Fruit fly (Drosophila melanogaster) whole organism, embryonic: ENCODE data around the gene CG3078.

Experiments used
- Abd-B ChIP-seq: fragments of 200-800 bp; sonication (Bioruptor generic); optimal IDR thresholded peaks from 2 replicates; lab custom pipeline; 2018; ENCODE audit warnings: missing biosample characterization, mild to moderate bottlenecking, missing genetic modification characterization, moderate library complexity
- Ada2b ChIP-seq: fragments of 200-800 bp; sonication (Bioruptor generic); IDR thresholded peaks from 2 replicates; pipeline ENCODE4 v1.3.6; 2022; ENCODE audit warnings: missing biosample characterization, missing genetic modification characterization
- B-H1 ChIP-seq: fragments of 200-800 bp; sonication (Bioruptor generic); IDR thresholded peaks from 3 replicates; pipeline ENCODE4 v1.3.6; 2022; ENCODE audit warnings: missing biosample characterization, missing genetic modification characterization
- CG10366 ChIP-seq: fragments of 200-800 bp; sonication (Bioruptor generic); IDR thresholded peaks from 2 replicates; pipeline ENCODE4 v1.3.6; 2022; ENCODE audit warnings: missing biosample characterization, missing genetic modification characterization
- CG10654 ChIP-seq: fragments of 200-800 bp; sonication (Bioruptor generic); optimal IDR thresholded peaks from 2 replicates; lab custom pipeline; 2016; ENCODE audit warnings: missing biosample characterization, missing genetic modification characterization
- CG11398 ChIP-seq: fragments of 200-800 bp; sonication (Bioruptor generic); optimal IDR thresholded peaks from 2 replicates; lab custom pipeline; 2016; ENCODE audit warnings: missing biosample characterization, missing genetic modification characterization
- CG13424 ChIP-seq: fragments of 200-800 bp; sonication (Bioruptor generic); optimal IDR thresholded peaks from 2 replicates; lab custom pipeline; 2019; ENCODE audit warnings: missing biosample characterization, mild to moderate bottlenecking, missing genetic modification characterization, moderate library complexity
- CG15073 ChIP-seq: fragments of 200-800 bp; sonication (Bioruptor generic); optimal IDR thresholded peaks from 2 replicates; lab custom pipeline; 2016; ENCODE audit warnings: missing biosample characterization, missing genetic modification characterization
- CG16815 ChIP-seq: fragments of 200-800 bp; sonication (Bioruptor generic); optimal IDR thresholded peaks from 3 replicates; lab custom pipeline; 2017; ENCODE audit warnings: missing biosample characterization, mild to moderate bottlenecking, missing genetic modification characterization
- CG42726 ChIP-seq: fragments of 200-800 bp; sonication (Bioruptor generic); IDR thresholded peaks from 2 replicates; pipeline ENCODE4 v1.3.6; 2022; ENCODE audit warnings: missing biosample characterization, missing genetic modification characterization; ENCODE audit not compliant: partially characterized antibody
- CG4404 ChIP-seq: fragments of 200-800 bp; sonication (Bioruptor generic); IDR thresholded peaks from 2 replicates; pipeline ENCODE4 v1.3.6; 2022; ENCODE audit warnings: missing biosample characterization, missing genetic modification characterization
- CG4617 ChIP-seq: fragments of 200-800 bp; sonication (Bioruptor generic); optimal IDR thresholded peaks from 3 replicates; lab custom pipeline; 2016; ENCODE audit warnings: missing biosample characterization, missing genetic modification characterization, borderline replicate concordance
- CG5180 ChIP-seq: fragments of 200-800 bp; sonication (Bioruptor generic); optimal IDR thresholded peaks from 3 replicates; lab custom pipeline; 2017; ENCODE audit warnings: missing biosample characterization, missing genetic modification characterization, mild to moderate bottlenecking, moderate library complexity, missing genetic modification reagents
- CG5245 ChIP-seq: fragments of 200-800 bp; sonication (Bioruptor generic); optimal IDR thresholded peaks from 3 replicates; lab custom pipeline; 2016; ENCODE audit warnings: missing biosample characterization, missing genetic modification characterization
- CG6683 ChIP-seq: fragments of 200-800 bp; sonication (Bioruptor generic); optimal IDR thresholded peaks from 2 replicates; lab custom pipeline; 2017; ENCODE audit warnings: missing biosample characterization, mild to moderate bottlenecking, missing genetic modification characterization, missing genetic modification reagents
- CG7357 ChIP-seq: fragments of 200-800 bp; sonication (Bioruptor generic); IDR thresholded peaks from 3 replicates; pipeline ENCODE4 v1.3.6; 2022; ENCODE audit warnings: missing biosample characterization, missing genetic modification characterization
- CG7372 ChIP-seq: fragments of 200-800 bp; sonication (Bioruptor generic); IDR thresholded peaks from 2 replicates; pipeline ENCODE4 v1.3.6; 2022; ENCODE audit warnings: missing biosample characterization, missing genetic modification characterization
- CG8359 ChIP-seq: fragments of 200-800 bp; sonication (Bioruptor generic); optimal IDR thresholded peaks from 2 replicates; lab custom pipeline; 2017; ENCODE audit warnings: missing biosample characterization, mild to moderate bottlenecking, missing genetic modification characterization, borderline replicate concordance
- CG9876 ChIP-seq: fragments of 200-800 bp; sonication (Bioruptor generic); optimal IDR thresholded peaks from 2 replicates; lab custom pipeline; 2016; ENCODE audit warnings: missing biosample characterization, missing genetic modification characterization
- H2.0 ChIP-seq: fragments of 200-800 bp; sonication (Bioruptor generic); IDR thresholded peaks from 2 replicates; pipeline ENCODE4 v1.3.6; 2022; ENCODE audit warnings: missing biosample characterization, missing genetic modification characterization
- HLH4C ChIP-seq: fragments of 200-800 bp; sonication (Bioruptor generic); IDR thresholded peaks from 3 replicates; pipeline ENCODE4 v1.3.6; 2022; ENCODE audit warnings: missing biosample characterization, missing genetic modification characterization; ENCODE audit not compliant: partially characterized antibody
- Kr ChIP-seq: fragments of 200-800 bp; sonication (Bioruptor generic); optimal IDR thresholded peaks from 2 replicates; lab custom pipeline; 2017; ENCODE audit warnings: missing biosample characterization, mild to moderate bottlenecking, missing genetic modification characterization
- Myb ChIP-seq: fragments of 200-800 bp; sonication (Bioruptor generic); optimal IDR thresholded peaks from 2 replicates; lab custom pipeline; 2016; ENCODE audit warnings: missing biosample characterization, missing genetic modification characterization
- NC2β ChIP-seq: fragments of 200-800 bp; sonication (Bioruptor generic); optimal IDR thresholded peaks from 2 replicates; lab custom pipeline; 2016; ENCODE audit warnings: missing biosample characterization, missing genetic modification characterization
- PHDP ChIP-seq: fragments of 200-800 bp; sonication (Bioruptor generic); optimal IDR thresholded peaks from 3 replicates; lab custom pipeline; 2018; ENCODE audit warnings: missing biosample characterization, mild to moderate bottlenecking, missing genetic modification characterization, moderate library complexity
- Spps ChIP-seq: fragments of 200-800 bp; sonication (Bioruptor generic); optimal IDR thresholded peaks from 2 replicates; lab custom pipeline; 2018; ENCODE audit warnings: missing biosample characterization, mild to moderate bottlenecking, missing genetic modification characterization
- Sry-β ChIP-seq: fragments of 200-800 bp; sonication (Bioruptor generic); optimal IDR thresholded peaks from 2 replicates; lab custom pipeline; 2018; ENCODE audit warnings: missing biosample characterization, mild to moderate bottlenecking, missing genetic modification characterization, moderate library complexity
- Ssrp ChIP-seq: fragments of 200-800 bp; sonication (Bioruptor generic); optimal IDR thresholded peaks from 2 replicates; lab custom pipeline; 2018; ENCODE audit warnings: missing biosample characterization, mild to moderate bottlenecking, missing genetic modification characterization, moderate library complexity
- Trl ChIP-seq, 3 experiments: fragments of >200 bp in 2 of 3; fragments of 200-800 bp in 1 of 3; sonication (Bioruptor generic) in 1 of 3; optimal IDR thresholded peaks; 2 replicates in 1 of 3; 3 replicates in 2 of 3; lab custom pipeline; 2016 to 2017; ENCODE audit warnings: missing biosample characterization in 1 of 3, missing genetic modification characterization in 1 of 3
- abd-A ChIP-seq: fragments of 200-800 bp; sonication (Bioruptor generic); optimal IDR thresholded peaks from 3 replicates; lab custom pipeline; 2019; ENCODE audit warnings: missing biosample characterization, mild to moderate bottlenecking, missing genetic modification characterization, moderate library complexity
- aop ChIP-seq: fragments of 200-800 bp; sonication (Bioruptor generic); IDR thresholded peaks from 2 replicates; pipeline ENCODE4 v1.3.6; 2022; ENCODE audit warnings: missing biosample characterization, missing genetic modification characterization
- ase ChIP-seq: fragments of 200-800 bp; sonication (Bioruptor generic); IDR thresholded peaks from 3 replicates; pipeline ENCODE4 v1.3.6; 2022; ENCODE audit warnings: missing biosample characterization, missing genetic modification characterization
- bbx ChIP-seq: fragments of 200-800 bp; sonication (Bioruptor generic); IDR thresholded peaks from 2 replicates; pipeline ENCODE4 v1.3.6; 2022; ENCODE audit warnings: missing biosample characterization, missing genetic modification characterization; ENCODE audit not compliant: partially characterized antibody
- da ChIP-seq: fragments of 200-800 bp; sonication (Bioruptor generic); optimal IDR thresholded peaks from 2 replicates; lab custom pipeline; 2016; ENCODE audit warnings: missing biosample characterization, missing genetic modification characterization
- dati ChIP-seq: fragments of 200-800 bp; sonication (Bioruptor generic); IDR thresholded peaks from 2 replicates; pipeline ENCODE4 v1.3.6; 2022; ENCODE audit warnings: missing biosample characterization, missing genetic modification characterization
- dmrt99B ChIP-seq: fragments of 200-800 bp; sonication (Bioruptor generic); optimal IDR thresholded peaks from 2 replicates; lab custom pipeline; 2018; ENCODE audit warnings: missing biosample characterization, mild to moderate bottlenecking, missing genetic modification characterization, moderate library complexity
- emc ChIP-seq: fragments of 200-800 bp; sonication (Bioruptor generic); optimal IDR thresholded peaks from 2 replicates; lab custom pipeline; 2016; ENCODE audit warnings: missing biosample characterization, missing genetic modification characterization
- gsb ChIP-seq: fragments of 200-800 bp; sonication (Bioruptor generic); IDR thresholded peaks from 2 replicates; pipeline ENCODE4 v1.3.6; 2022; ENCODE audit warnings: missing biosample characterization, missing genetic modification characterization
- jumu ChIP-seq: fragments of 200-800 bp; sonication (Bioruptor generic); optimal IDR thresholded peaks from 3 replicates; lab custom pipeline; 2016; ENCODE audit warnings: missing biosample characterization, missing genetic modification characterization
- ken ChIP-seq: fragments of 200-800 bp; sonication (Bioruptor generic); IDR thresholded peaks from 3 replicates; pipeline ENCODE4 v1.3.6; 2022; ENCODE audit warnings: missing biosample characterization, missing genetic modification characterization
- kni ChIP-seq: fragments of 200-800 bp; sonication (Bioruptor generic); optimal IDR thresholded peaks from 3 replicates; lab custom pipeline; 2017; ENCODE audit warnings: mild to moderate bottlenecking, missing biosample characterization, missing genetic modification reagents, missing genetic modification characterization
- mirr ChIP-seq: fragments of 200-800 bp; sonication (Bioruptor generic); optimal IDR thresholded peaks from 3 replicates; lab custom pipeline; 2018; ENCODE audit warnings: missing biosample characterization, mild to moderate bottlenecking, missing genetic modification characterization
- pb ChIP-seq: fragments of 200-800 bp; sonication (Bioruptor generic); optimal IDR thresholded peaks from 3 replicates; lab custom pipeline; 2016; ENCODE audit warnings: missing biosample characterization, missing genetic modification characterization
- pros ChIP-seq: fragments of 200-800 bp; sonication (Bioruptor generic); optimal IDR thresholded peaks from 3 replicates; lab custom pipeline; 2019; ENCODE audit warnings: missing biosample characterization, mild to moderate bottlenecking, missing genetic modification characterization, moderate library complexity
- pum ChIP-seq: fragments of 200-800 bp; sonication (Bioruptor generic); optimal IDR thresholded peaks from 2 replicates; lab custom pipeline; 2016; ENCODE audit warnings: missing biosample characterization, missing genetic modification characterization
- repo ChIP-seq: fragments of 200-800 bp; sonication (Bioruptor generic); optimal IDR thresholded peaks from 2 replicates; lab custom pipeline; 2016; ENCODE audit warnings: missing biosample characterization, missing genetic modification characterization
- run ChIP-seq: fragments of 200-800 bp; sonication (Bioruptor generic); optimal IDR thresholded peaks from 3 replicates; lab custom pipeline; 2018; ENCODE audit warnings: missing biosample characterization, mild to moderate bottlenecking, missing genetic modification characterization
- sr ChIP-seq: fragments of 200-800 bp; sonication (Bioruptor generic); IDR thresholded peaks from 3 replicates; pipeline ENCODE4 v1.3.6; 2022; ENCODE audit warnings: missing biosample characterization, missing genetic modification characterization
- tna ChIP-seq: fragments of 200-800 bp; sonication (Bioruptor generic); IDR thresholded peaks from 2 replicates; pipeline ENCODE4 v1.3.6; 2022; ENCODE audit warnings: missing biosample characterization, missing genetic modification characterization; ENCODE audit not compliant: partially characterized antibody
- trem ChIP-seq: fragments of 200-800 bp; optimal IDR thresholded peaks from 3 replicates; lab custom pipeline; 2019; ENCODE audit warnings: missing biosample characterization, mild to moderate bottlenecking, missing genetic modification characterization, moderate library complexity
- vvl ChIP-seq: fragments of 200-800 bp; sonication (Bioruptor generic); IDR thresholded peaks from 2 replicates; pipeline ENCODE4 v1.3.6; 2022; ENCODE audit warnings: missing biosample characterization, missing genetic modification characterization

CG3078 gene

DNA sequence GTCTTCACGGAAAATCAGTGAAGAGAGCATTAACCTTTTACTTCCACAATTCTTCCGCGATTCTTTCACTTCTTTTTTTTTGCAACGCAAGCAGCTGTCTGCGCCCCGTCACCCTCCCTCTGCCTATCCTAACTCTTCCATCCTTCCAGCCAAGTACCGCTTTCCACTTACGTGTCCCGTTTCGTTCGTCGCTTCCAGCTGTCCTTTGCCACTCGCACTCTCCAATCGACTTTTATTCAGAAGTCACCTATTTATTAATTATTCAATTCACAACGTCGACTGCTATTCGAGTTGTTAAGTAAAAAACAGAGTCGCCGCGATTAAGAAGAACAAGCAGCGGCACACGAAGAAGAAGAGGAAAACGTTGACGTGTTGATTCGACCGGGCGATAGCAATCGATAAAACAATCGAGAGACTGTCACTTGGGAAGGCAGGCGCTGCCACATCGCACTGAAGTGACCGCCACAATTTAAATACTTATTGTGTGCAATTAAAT is 15.1 kb upstream of the CG3078 start, which contains the start of gene Grp170 (continued):
- TF ChIP-seq Ada2b (GFP tag; lab: Robert Waterston, UW) (no peak), bbx (GFP tag; lab: Robert Waterston, UW) (peak; percentile 92), emc (GFP tag; lab: Kevin White, UChicago) (no peak), Abd-B (GFP tag; lab: Kevin White, UChicago) (no peak), gsb (no peak), CG5180 (GFP tag; lab: Kevin White, UChicago) (no peak), jumu (no peak), pb (GFP tag; lab: Kevin White, UChicago) (no peak), Sry-β (GFP tag; lab: Kevin White, UChicago) (no peak), dati (GFP tag; lab: Robert Waterston, UW) (no peak), mirr (GFP tag; lab: Kevin White, UChicago) (no peak), H2.0 (GFP tag; lab: Robert Waterston, UW) (no peak), ken (GFP tag; lab: Robert Waterston, UW) (no peak), CG15073 (GFP tag; lab: Kevin White, UChicago) (no peak), CG4404 (GFP tag; lab: Robert Waterston, UW) (no peak), B-H1 (GFP tag; lab: Robert Waterston, UW) (no peak), kni (GFP tag; lab: Kevin White, UChicago) (no peak), pros (GFP tag; lab: Kevin White, UChicago) (no peak), repo (GFP tag; lab: Kevin White, UChicago) (no peak), NC2β (GFP tag; lab: Kevin White, UChicago) (no peak), Ssrp (tag; lab: Kevin White, UChicago) (no peak), CG11398 (GFP tag; lab: Kevin White, UChicago) (no peak), Myb (GFP tag; lab: Kevin White, UChicago) (peak; percentile 48), CG10654 (no peak), Trl (optimal IDR thresholded peaks at IDR 0.05; lab: Kevin White, UChicago) (no peak), Trl (GFP tag; optimal IDR thresholded peaks at IDR 0.05; lab: Kevin White, UChicago) (no peak), vvl (GFP tag; lab: Robert Waterston, UW) (no peak), CG10366 (GFP tag; lab: Robert Waterston, UW) (no peak), ase (GFP tag; lab: Robert Waterston, UW) (no peak), CG8359 (no peak), Kr (GFP tag; lab: Kevin White, UChicago) (no peak), CG4617 (peak; percentile 7), da (no peak), PHDP (tag; lab: Kevin White, UChicago) (no peak), sr (no peak), CG5245 (GFP tag; lab: Kevin White, UChicago) (no peak), tna (peak; percentile 86), HLH4C (GFP tag; lab: Robert Waterston, UW) (peak; percentile 70), abd-A (tag; lab: Kevin White, UChicago) (no peak), pum (GFP tag; lab: Kevin White, UChicago) (no peak), trem (tag; lab: Kevin White, UChicago) (peak; percentile 69), CG7372 (no peak), dmrt99B (no peak), run (tag; lab: Kevin White, UChicago) (no peak), CG9876 (no peak), CG42726 (peak; percentile 93), CG13424 (tag; lab: Kevin White, UChicago) (no peak), CG7357 (GFP tag; lab: Robert Waterston, UW) (no peak), Spps (tag; lab: Kevin White, UChicago) (no peak), CG6683 (peak; percentile 1), aop (GFP tag; lab: Robert Waterston, UW) (no peak), CG16815 (GFP tag; lab: Kevin White, UChicago) (no peak)
